Fruit fly (Drosophila melanogaster) whole organism, prepupa: ENCODE results near the gene Or9a.

Experiments
- Blimp-1 ChIP-seq: fragments of 200-800 bp; sonication (Bioruptor generic); optimal IDR thresholded peaks from 3 replicates; lab custom pipeline; 2017; ENCODE audit warnings: missing biosample characterization, missing genetic modification characterization, mild to moderate bottlenecking, moderate library complexity, missing genetic modification reagents
- CG34406 ChIP-seq: fragments of 200-800 bp; sonication (Bioruptor generic); optimal IDR thresholded peaks from 3 replicates; lab custom pipeline; 2016; ENCODE audit warnings: missing biosample characterization, missing genetic modification characterization
- Eip75B ChIP-seq: fragments of 200-800 bp; sonication (Bioruptor generic); optimal IDR thresholded peaks from 3 replicates; lab custom pipeline; 2016; ENCODE audit warnings: missing biosample characterization, missing genetic modification characterization
- Ets96B ChIP-seq: fragments of 200-800 bp; optimal IDR thresholded peaks from 2 replicates; lab custom pipeline; 2019; ENCODE audit warnings: missing biosample characterization, mild to moderate bottlenecking, missing genetic modification characterization, moderate library complexity
- Gug ChIP-seq: fragments of 200-800 bp; sonication (Bioruptor generic); IDR thresholded peaks from 2 replicates; pipeline ENCODE4 v1.3.6; 2022; ENCODE audit warnings: missing biosample characterization, missing genetic modification characterization
- Hr4 ChIP-seq: fragments of 200-800 bp; sonication (Bioruptor generic); optimal IDR thresholded peaks from 3 replicates; lab custom pipeline; 2016; ENCODE audit warnings: missing biosample characterization, missing genetic modification characterization
- Sox102F ChIP-seq: fragments of 200-800 bp; sonication (Bioruptor generic); optimal IDR thresholded peaks from 2 replicates; lab custom pipeline; 2016; ENCODE audit warnings: missing biosample characterization, mild to moderate bottlenecking, missing genetic modification characterization

- TF ChIP-seq Ets96B (tag; lab: Kevin White, UChicago), result no peak
- TF ChIP-seq CG34406 (GFP tag; lab: Kevin White, UChicago), result no peak
- TF ChIP-seq Blimp-1, result no peak
- no peak for TF ChIP-seq Eip75B (GFP tag; lab: Kevin White, UChicago)
- no peak for TF ChIP-seq Gug (GFP tag; lab: Robert Waterston, UW)
- no peak for TF ChIP-seq Sox102F (GFP tag; lab: Kevin White, UChicago)
- TF ChIP-seq Hr4, result no peak
These were observed 26.8 kb downstream of the Or9a start, which contains the start of gene CG12640 for dm6 chrX:10432712-10433111.
